Worm (Caenorhabditis elegans) whole organism, L2 larva: ENCODE data around the gene F35D2.6.

ENCODE experiments used
- R02D3.7 ChIP-seq: fragments of 150-350 bp; optimal IDR thresholded peaks from 2 replicates; lab custom pipeline; 2014; ENCODE audit warnings: missing biosample characterization, missing genetic modification characterization
- ZK546.5 ChIP-seq: sonication (generic microtip); optimal IDR thresholded peaks from 2 replicates; lab custom pipeline; 2017; ENCODE audit warnings: missing biosample characterization, missing genetic modification characterization
- egl-27 ChIP-seq: sonication (generic microtip); optimal IDR thresholded peaks from 3 replicates; lab custom pipeline; 2017; ENCODE audit warnings: missing biosample characterization, missing genetic modification reagents, missing genetic modification characterization
- elt-1 ChIP-seq: fragments of 150-350 bp; optimal IDR thresholded peaks from 2 replicates; lab custom pipeline; 2014; ENCODE audit warnings: missing biosample characterization, missing genetic modification characterization
- fos-1 ChIP-seq: fragments of 150-350 bp; optimal IDR thresholded peaks from 2 replicates; lab custom pipeline; 2014; ENCODE audit warnings: missing biosample characterization, missing genetic modification characterization
- lin-13 ChIP-seq: fragments of 150-350 bp; optimal IDR thresholded peaks from 2 replicates; lab custom pipeline; 2014; ENCODE audit warnings: missing biosample characterization, missing genetic modification reagents, missing genetic modification characterization
- mab-5 ChIP-seq: fragments of 150-350 bp; optimal IDR thresholded peaks from 2 replicates; lab custom pipeline; 2014; ENCODE audit warnings: missing biosample characterization, missing genetic modification characterization
- mbf-1 ChIP-seq: sonication (generic microtip); optimal IDR thresholded peaks from 2 replicates; lab custom pipeline; 2017; ENCODE audit warnings: missing biosample characterization, missing genetic modification characterization
- mdl-1 ChIP-seq, 2 experiments: fragments of 150-350 bp in 1 of 2; sonication (generic microtip) in 1 of 2; optimal IDR thresholded peaks; 2 replicates each; lab custom pipeline; 2017; ENCODE audit warnings: missing biosample characterization in 2 of 2, missing genetic modification characterization in 2 of 2
- sma-9 ChIP-seq, 2 experiments: fragments of 150-350 bp in 1 of 2; sonication (generic microtip) in 1 of 2; optimal IDR thresholded peaks; 2 replicates each; lab custom pipeline; 2014 to 2016; ENCODE audit warnings: missing genetic modification characterization in 2 of 2, mild to moderate bottlenecking in 1 of 2, missing biosample characterization in 1 of 2, missing compliant biosample characterization in 1 of 2, missing genetic modification reagents in 1 of 2, moderate library complexity in 1 of 2
- unc-39 ChIP-seq: fragments of 150-350 bp; optimal IDR thresholded peaks from 2 replicates; lab custom pipeline; 2014; ENCODE audit warnings: missing biosample characterization, missing genetic modification characterization
- unc-62 ChIP-seq: fragments of 150-350 bp; optimal IDR thresholded peaks from 2 replicates; lab custom pipeline; 2014; ENCODE audit warnings: missing biosample characterization, missing genetic modification reagents, missing genetic modification characterization
- zag-1 ChIP-seq: fragments of 150-350 bp; optimal IDR thresholded peaks from 2 replicates; lab custom pipeline; 2014; ENCODE audit warnings: missing biosample characterization, missing genetic modification characterization

DNA sequence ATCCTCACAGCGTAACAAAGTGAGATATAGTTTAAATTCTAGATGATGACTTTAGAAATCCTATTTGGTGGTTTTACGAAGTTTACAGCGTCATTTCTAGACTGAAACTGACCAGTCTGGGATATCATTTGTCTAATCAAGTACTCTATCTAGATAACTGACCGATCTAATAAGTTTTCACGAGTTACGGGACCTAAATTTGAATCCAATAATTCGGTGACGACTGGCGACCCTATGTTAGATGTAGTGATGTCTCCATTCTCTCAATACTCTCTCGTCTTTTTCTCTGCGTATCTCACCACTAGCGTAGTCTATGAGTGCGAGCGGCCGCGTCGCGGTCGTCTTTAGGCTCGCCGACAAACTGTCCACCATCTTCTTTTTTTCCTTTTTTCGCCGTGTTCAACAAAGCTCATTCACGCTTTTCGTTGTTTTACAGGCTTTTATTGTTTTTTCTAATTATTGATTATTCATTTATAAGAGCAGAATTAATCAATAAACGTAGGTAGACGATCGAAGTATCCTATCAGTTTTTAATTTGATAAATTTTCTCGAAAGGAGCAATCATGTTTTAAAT is 37.9 kb downstream of the F35D2.6 start:
- TF ChIP-seq zag-1 (no peak), mdl-1 (tag; optimal IDR thresholded peaks at IDR 0.05; lab: Kevin White, UChicago) (no peak), egl-27 (no peak), mbf-1 (no peak), ZK546.5 (tag; lab: Kevin White, UChicago) (no peak), unc-62 (GFP tag; lab: Kevin White, UChicago) (no peak), mab-5 (tag; lab: Kevin White, UChicago) (no peak), R02D3.7 (no peak), elt-1 (no peak), sma-9 (GFP tag; optimal IDR thresholded peaks at IDR 0.05; lab: Kevin White, UChicago) (no peak), sma-9 (tag; optimal IDR thresholded peaks at IDR 0.05; lab: Kevin White, UChicago) (no peak), unc-39 (no peak), fos-1 (no peak), lin-13 (GFP tag; lab: Kevin White, UChicago) (no peak)
